Worm (Caenorhabditis elegans): ENCODE data around the gene cyp-44A1.
A peak's percentile ranks its signal among the peaks of the same experiment; 100 is the strongest.

- TF ChIP-seq elt-3 (tag; optimal IDR thresholded peaks at IDR 0.05) (no peak), mep-1 (tag; optimal IDR thresholded peaks at IDR 0.05) (no peak), nhr-12 (tag; optimal IDR thresholded peaks at IDR 0.05) (no peak), zip-8 (tag; optimal IDR thresholded peaks at IDR 0.05) (peak; percentile 96), pha-4 (tag; optimal IDR thresholded peaks at IDR 0.05) (no peak), ceh-83 (GFP tag; optimal IDR thresholded peaks at IDR 0.05) (no peak)
Measured at ce11 chrII:5518055-5518454, 14.2 kb downstream of the cyp-44A1 start.

All from whole organism, mixed stage, embryonic.